Worm (Caenorhabditis elegans): ENCODE measurements around the gene C27D8.2.

DNA sequence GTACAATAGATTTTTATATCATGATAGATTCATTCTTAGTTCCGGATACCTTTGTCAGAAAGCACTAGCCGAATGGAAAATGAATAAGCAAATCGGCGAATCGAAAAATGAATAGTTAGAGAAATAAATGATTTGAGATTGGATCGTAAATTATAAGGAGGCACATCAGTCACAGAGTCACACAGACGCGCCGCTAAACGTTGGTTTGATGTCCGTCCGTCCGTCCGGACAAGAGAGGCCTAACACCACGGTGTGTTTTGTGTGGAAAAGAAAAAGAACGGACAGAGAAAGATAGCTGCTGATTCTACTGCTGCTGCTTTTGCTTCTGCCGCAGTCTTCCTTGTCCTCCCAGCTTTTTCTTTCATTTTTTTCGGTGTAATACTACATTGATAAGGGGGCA is 10.1 kb upstream of the C27D8.2 start:
- TF ChIP-seq ref-1 (GFP tag; conservative IDR thresholded peaks at IDR 0.05) (no peak), klf-2 (GFP tag; conservative IDR thresholded peaks at IDR 0.05) (no peak), flt-1 (GFP tag; IDR thresholded peaks at IDR 0.05) (no peak)

All from whole organism, midembryonic.